Fruit fly (Drosophila melanogaster) whole organism, embryonic: Measurements from ENCODE around the gene Cyp313a3.
A peak's percentile ranks its signal among the peaks of the same experiment; 100 is the strongest.

Experiments used
- BEAF-32 ChIP-seq: fragments of 200-800 bp; sonication (Bioruptor generic); optimal IDR thresholded peaks from 3 replicates; lab custom pipeline; 2017; ENCODE audit warnings: missing biosample characterization, missing genetic modification characterization, mild to moderate bottlenecking, moderate library complexity, missing genetic modification reagents
- BtbVII ChIP-seq: fragments of 200-800 bp; sonication (Bioruptor generic); optimal IDR thresholded peaks from 3 replicates; lab custom pipeline; 2017; ENCODE audit warnings: missing biosample characterization, mild to moderate bottlenecking, missing genetic modification characterization
- CG1024 ChIP-seq: fragments of 200-800 bp; sonication (Bioruptor generic); IDR thresholded peaks from 2 replicates; pipeline ENCODE4 v1.3.6; 2022; ENCODE audit warnings: missing biosample characterization, missing genetic modification characterization
- CG10321 ChIP-seq: fragments of 200-800 bp; sonication (Bioruptor generic); IDR thresholded peaks from 2 replicates; pipeline ENCODE4 v1.3.6; 2022; ENCODE audit warnings: missing biosample characterization, missing genetic modification characterization
- CG10543 ChIP-seq: fragments of 200-800 bp; sonication (Bioruptor generic); optimal IDR thresholded peaks from 3 replicates; lab custom pipeline; 2017; ENCODE audit warnings: missing biosample characterization, mild to moderate bottlenecking, missing genetic modification characterization, moderate library complexity
- CG12071 ChIP-seq: fragments of 200-800 bp; sonication (Bioruptor generic); optimal IDR thresholded peaks from 3 replicates; lab custom pipeline; 2018; ENCODE audit warnings: missing biosample characterization, mild to moderate bottlenecking, missing genetic modification characterization
- CG12104 ChIP-seq: fragments of 200-800 bp; sonication (Bioruptor generic); optimal IDR thresholded peaks from 3 replicates; lab custom pipeline; 2016; ENCODE audit warnings: missing biosample characterization, missing genetic modification characterization
- CG12942 ChIP-seq: fragments of 200-800 bp; sonication (Bioruptor generic); optimal IDR thresholded peaks from 3 replicates; lab custom pipeline; 2016; ENCODE audit warnings: missing biosample characterization, missing genetic modification characterization
- CG15479 ChIP-seq: fragments of 200-800 bp; sonication (Bioruptor generic); optimal IDR thresholded peaks from 3 replicates; lab custom pipeline; 2019; ENCODE audit warnings: missing biosample characterization, mild to moderate bottlenecking, missing genetic modification characterization, moderate library complexity
- CG16813 ChIP-seq: fragments of 200-800 bp; sonication (Bioruptor generic); IDR thresholded peaks from 3 replicates; pipeline ENCODE4 v1.3.6; 2022; ENCODE audit warnings: missing biosample characterization, missing genetic modification characterization; ENCODE audit not compliant: partially characterized antibody
- CG1832 ChIP-seq: fragments of 200-800 bp; sonication (Bioruptor generic); optimal IDR thresholded peaks from 2 replicates; lab custom pipeline; 2017; ENCODE audit warnings: missing biosample characterization, mild to moderate bottlenecking, missing genetic modification characterization, inconsistent platforms
- CG2202 ChIP-seq: fragments of 200-800 bp; sonication (Bioruptor generic); optimal IDR thresholded peaks from 2 replicates; lab custom pipeline; 2018; ENCODE audit warnings: missing biosample characterization, mild to moderate bottlenecking, missing genetic modification characterization
- CG34376 ChIP-seq: fragments of 200-800 bp; sonication (Bioruptor generic); optimal IDR thresholded peaks from 2 replicates; lab custom pipeline; 2018; ENCODE audit warnings: missing biosample characterization, mild to moderate bottlenecking, missing genetic modification characterization
- CG5180 ChIP-seq: fragments of 200-800 bp; sonication (Bioruptor generic); optimal IDR thresholded peaks from 3 replicates; lab custom pipeline; 2017; ENCODE audit warnings: missing biosample characterization, missing genetic modification characterization, mild to moderate bottlenecking, moderate library complexity, missing genetic modification reagents
- CG6791 ChIP-seq: fragments of 200-800 bp; sonication (Bioruptor generic); IDR thresholded peaks from 3 replicates; pipeline ENCODE4 v1.3.6; 2022; ENCODE audit warnings: missing biosample characterization, missing genetic modification characterization; ENCODE audit not compliant: partially characterized antibody
- CG7357 ChIP-seq: fragments of 200-800 bp; sonication (Bioruptor generic); IDR thresholded peaks from 3 replicates; pipeline ENCODE4 v1.3.6; 2022; ENCODE audit warnings: missing biosample characterization, missing genetic modification characterization
- CG8478 ChIP-seq: fragments of >200 bp; optimal IDR thresholded peaks from 2 replicates; lab custom pipeline; 2018
- CG9817 ChIP-seq: fragments of 200-800 bp; sonication (Bioruptor generic); optimal IDR thresholded peaks from 2 replicates; lab custom pipeline; 2018; ENCODE audit warnings: missing biosample characterization, mild to moderate bottlenecking, missing genetic modification characterization, moderate library complexity
- CG9932 ChIP-seq: fragments of 200-800 bp; sonication (Bioruptor generic); IDR thresholded peaks from 2 replicates; pipeline ENCODE4 v1.3.6; 2022; ENCODE audit warnings: missing biosample characterization, missing genetic modification characterization
- CTCF ChIP-seq: fragments of 200-800 bp; sonication (Bioruptor generic); optimal IDR thresholded peaks from 2 replicates; lab custom pipeline; 2017; ENCODE audit warnings: missing biosample characterization, mild to moderate bottlenecking, missing genetic modification characterization, moderate library complexity
- ERR ChIP-seq: fragments of 200-800 bp; sonication (Bioruptor generic); optimal IDR thresholded peaks from 2 replicates; lab custom pipeline; 2016; ENCODE audit warnings: missing biosample characterization, missing genetic modification characterization
- HLH4C ChIP-seq: fragments of 200-800 bp; sonication (Bioruptor generic); IDR thresholded peaks from 3 replicates; pipeline ENCODE4 v1.3.6; 2022; ENCODE audit warnings: missing biosample characterization, missing genetic modification characterization; ENCODE audit not compliant: partially characterized antibody
- HmgZ ChIP-seq: fragments of 200-800 bp; sonication (Bioruptor generic); optimal IDR thresholded peaks from 2 replicates; lab custom pipeline; 2018; ENCODE audit warnings: missing biosample characterization, mild to moderate bottlenecking, missing genetic modification characterization
- Nf-YA ChIP-seq: fragments of 200-800 bp; sonication (Bioruptor generic); IDR thresholded peaks from 2 replicates; pipeline ENCODE4 v1.3.6; 2022; ENCODE audit warnings: missing biosample characterization, missing genetic modification characterization
- Nf-YB ChIP-seq: fragments of 200-800 bp; sonication (Bioruptor generic); optimal IDR thresholded peaks from 3 replicates; lab custom pipeline; 2019; ENCODE audit warnings: missing biosample characterization, mild to moderate bottlenecking, missing genetic modification characterization, moderate library complexity
- Usf ChIP-seq: fragments of 200-800 bp; sonication (Bioruptor generic); optimal IDR thresholded peaks from 2 replicates; lab custom pipeline; 2017; ENCODE audit warnings: missing genotype, missing biosample characterization, missing genetic modification characterization
- ato ChIP-seq: fragments of 200-800 bp; sonication (Bioruptor generic); IDR thresholded peaks from 2 replicates; pipeline ENCODE4 v1.3.6; 2022; ENCODE audit warnings: missing biosample characterization, missing genetic modification characterization; ENCODE audit not compliant: partially characterized antibody
- bbx ChIP-seq: fragments of 200-800 bp; sonication (Bioruptor generic); IDR thresholded peaks from 2 replicates; pipeline ENCODE4 v1.3.6; 2022; ENCODE audit warnings: missing biosample characterization, missing genetic modification characterization; ENCODE audit not compliant: partially characterized antibody
- btn ChIP-seq: fragments of 200-800 bp; sonication (Bioruptor generic); optimal IDR thresholded peaks from 2 replicates; lab custom pipeline; 2016; ENCODE audit warnings: missing biosample characterization, missing genetic modification characterization
- chm ChIP-seq: fragments of 200-800 bp; sonication (Bioruptor generic); IDR thresholded peaks from 2 replicates; pipeline ENCODE4 v1.3.6; 2022; ENCODE audit warnings: missing biosample characterization, missing genetic modification characterization
- da ChIP-seq: fragments of 200-800 bp; sonication (Bioruptor generic); optimal IDR thresholded peaks from 2 replicates; lab custom pipeline; 2016; ENCODE audit warnings: missing biosample characterization, missing genetic modification characterization
- dm ChIP-seq: fragments of 200-800 bp; sonication (Bioruptor generic); optimal IDR thresholded peaks from 3 replicates; lab custom pipeline; 2016; ENCODE audit warnings: missing biosample characterization, missing genetic modification characterization
- emc ChIP-seq: fragments of 200-800 bp; sonication (Bioruptor generic); optimal IDR thresholded peaks from 2 replicates; lab custom pipeline; 2016; ENCODE audit warnings: missing biosample characterization, missing genetic modification characterization
- fd3F ChIP-seq: fragments of 200-800 bp; sonication (Bioruptor generic); optimal IDR thresholded peaks from 2 replicates; lab custom pipeline; 2018; ENCODE audit warnings: missing biosample characterization, mild to moderate bottlenecking, missing genetic modification characterization, moderate library complexity
- ftz-f1 ChIP-seq: fragments of 200-800 bp; sonication (Bioruptor generic); optimal IDR thresholded peaks from 2 replicates; lab custom pipeline; 2016; ENCODE audit warnings: missing biosample characterization, missing genetic modification characterization
- hbn ChIP-seq: fragments of 200-800 bp; sonication (Bioruptor generic); IDR thresholded peaks from 2 replicates; pipeline ENCODE4 v1.3.6; 2022; ENCODE audit warnings: missing biosample characterization, missing genetic modification characterization; ENCODE audit not compliant: partially characterized antibody
- knrl ChIP-seq: fragments of 200-800 bp; sonication (Bioruptor generic); IDR thresholded peaks from 3 replicates; pipeline ENCODE4 v1.3.6; 2022; ENCODE audit warnings: missing biosample characterization, missing genetic modification characterization; ENCODE audit not compliant: partially characterized antibody
- lbe ChIP-seq: fragments of 200-800 bp; sonication (Bioruptor generic); optimal IDR thresholded peaks from 2 replicates; lab custom pipeline; 2016; ENCODE audit warnings: missing biosample characterization, mild to moderate bottlenecking, missing genetic modification characterization
- mirr ChIP-seq: fragments of 200-800 bp; sonication (Bioruptor generic); optimal IDR thresholded peaks from 3 replicates; lab custom pipeline; 2018; ENCODE audit warnings: missing biosample characterization, mild to moderate bottlenecking, missing genetic modification characterization
- oc ChIP-seq: fragments of 200-800 bp; sonication (Bioruptor generic); optimal IDR thresholded peaks from 2 replicates; lab custom pipeline; 2018; ENCODE audit warnings: missing biosample characterization, mild to moderate bottlenecking, missing genetic modification characterization, moderate library complexity
- onecut ChIP-seq: fragments of 200-800 bp; sonication (Bioruptor generic); IDR thresholded peaks from 2 replicates; pipeline ENCODE4 v1.3.6; 2022; ENCODE audit warnings: missing biosample characterization, missing genetic modification characterization
- seq ChIP-seq: fragments of 200-800 bp; sonication (Bioruptor generic); IDR thresholded peaks from 2 replicates; pipeline ENCODE4 v1.3.6; 2022; ENCODE audit warnings: missing biosample characterization, missing genetic modification characterization
- sna ChIP-seq: fragments of 200-800 bp; sonication (Bioruptor generic); IDR thresholded peaks from 2 replicates; pipeline ENCODE4 v1.3.6; 2022; ENCODE audit warnings: missing biosample characterization, missing genetic modification characterization; ENCODE audit not compliant: partially characterized antibody
- sob ChIP-seq: fragments of 200-800 bp; sonication (Bioruptor generic); IDR thresholded peaks from 2 replicates; pipeline ENCODE4 v1.3.6; 2022; ENCODE audit warnings: missing biosample characterization, missing genetic modification characterization
- sug ChIP-seq: fragments of 200-800 bp; optimal IDR thresholded peaks from 2 replicates; lab custom pipeline; 2019; ENCODE audit warnings: missing biosample characterization, mild to moderate bottlenecking, missing genetic modification characterization, moderate library complexity
- vvl ChIP-seq: fragments of 200-800 bp; sonication (Bioruptor generic); IDR thresholded peaks from 2 replicates; pipeline ENCODE4 v1.3.6; 2022; ENCODE audit warnings: missing biosample characterization, missing genetic modification characterization

Gene Cyp313a3

DNA sequence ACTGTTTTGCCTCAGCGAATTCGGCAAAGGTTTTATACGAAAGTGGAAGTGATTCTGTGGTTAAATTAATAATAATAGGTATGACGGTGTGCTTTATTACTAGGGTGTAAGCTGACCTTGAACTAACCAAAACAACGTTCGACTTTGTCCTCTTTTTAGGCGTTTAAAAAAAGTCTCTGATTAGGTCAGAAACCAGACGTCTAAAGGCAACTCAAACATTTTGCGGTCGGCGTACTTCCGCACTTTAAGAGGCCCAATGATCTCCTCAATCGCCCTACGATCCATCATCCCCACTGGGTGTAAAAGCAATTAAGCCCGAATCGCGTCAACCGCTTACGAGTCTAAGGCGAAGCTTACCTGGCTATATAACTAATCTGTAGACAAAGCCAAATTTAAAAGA lies at the start of gene Cyp313a3:
Cyp313a3 (minus strand) TSS at position 101 of the 400 bp plus-strand sequence.
- TF ChIP-seq knrl: 0 out of 3 replicates have a peak, but pooled peaks have one; percentile 6
- TF ChIP-seq CG9817: no peak
- peak; percentile 1 for TF ChIP-seq oc (tag; lab: Kevin White, UChicago)

DNA sequence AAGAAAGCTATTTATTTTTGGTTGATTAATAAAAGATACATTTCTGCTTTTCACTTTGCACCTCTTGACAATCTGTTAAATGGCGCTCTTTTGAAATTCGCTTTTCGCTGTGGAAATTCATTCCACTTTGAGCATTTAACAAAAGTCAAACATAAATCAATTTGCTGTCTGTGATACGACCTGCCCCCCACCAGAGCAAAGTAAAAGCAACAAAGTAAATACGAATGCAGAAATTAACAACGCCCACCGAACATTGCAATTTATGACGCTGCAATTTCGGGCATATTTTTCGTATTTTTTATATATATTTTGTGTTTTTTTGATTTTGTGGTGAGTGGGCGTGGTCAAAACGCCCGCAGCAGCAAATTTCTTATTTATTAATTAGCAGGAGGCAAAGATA lies 46.5 kb upstream of the Cyp313a3 start:
- TF ChIP-seq fd3F (GFP tag; lab: Kevin White, UChicago): no peak

DNA sequence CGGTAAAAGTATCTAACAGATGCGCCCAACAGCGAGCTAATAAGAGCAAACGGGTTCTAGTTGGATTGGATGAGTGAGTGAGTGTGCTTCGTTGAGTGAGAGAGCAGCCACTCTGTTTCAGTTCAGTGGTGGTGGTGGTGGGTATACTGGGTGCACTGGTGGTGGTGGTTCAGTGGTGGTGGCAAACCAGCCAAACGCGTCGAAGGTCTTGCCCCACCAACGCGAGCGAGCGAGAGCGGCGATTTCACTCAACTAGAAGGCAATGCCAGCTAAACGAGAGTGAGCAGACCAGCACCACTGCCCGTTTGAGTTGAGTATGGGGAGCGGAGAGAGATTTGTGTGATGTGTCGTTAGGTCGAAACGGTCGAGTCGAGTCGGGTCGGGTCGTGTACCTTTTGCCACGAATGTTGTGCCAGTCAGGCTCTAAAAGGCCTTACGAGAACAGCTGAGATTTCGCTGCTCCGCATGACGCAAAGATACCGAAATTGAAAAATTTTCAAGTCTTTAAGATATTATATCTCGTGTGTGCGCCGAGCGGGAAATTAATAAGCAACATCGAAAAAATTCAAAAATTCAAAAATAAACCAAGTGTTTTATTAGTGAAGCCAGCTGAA lies 41.8 kb upstream of the Cyp313a3 start:
- TF ChIP-seq sug (tag; lab: Kevin White, UChicago) (peak; percentile 55), BtbVII (GFP tag; lab: Kevin White, UChicago) (no peak), vvl (GFP tag; lab: Robert Waterston, UW) (peak; percentile 70), sob (GFP tag; lab: Robert Waterston, UW) (peak; percentile 42; the same call in 1 of the 2 replicates), Nf-YA (GFP tag; lab: Robert Waterston, UW) (peak; percentile 87), CTCF (peak; percentile 54), ato (peak; percentile 65), CG1024 (GFP tag; lab: Robert Waterston, UW) (no peak), lbe (GFP tag; lab: Kevin White, UChicago) (no peak), chm (GFP tag; lab: Robert Waterston, UW) (peak; percentile 41; the same call in 1 of the 2 replicates), btn (GFP tag; lab: Kevin White, UChicago) (no peak), HmgZ (tag; lab: Kevin White, UChicago) (peak; percentile 14), CG12942 (GFP tag; lab: Kevin White, UChicago) (no peak), seq (GFP tag; lab: Robert Waterston, UW) (peak; percentile 94), Nf-YB (peak; percentile 99), CG16813 (peak; percentile 55; the same call in 1 of the 3 replicates), CG12071 (GFP tag; lab: Kevin White, UChicago) (peak; percentile 66), mirr (GFP tag; lab: Kevin White, UChicago) (peak; percentile 12), CG5180 (GFP tag; lab: Kevin White, UChicago) (peak; percentile 67), BEAF-32 (no peak), CG10321 (GFP tag; lab: Robert Waterston, UW) (peak; percentile 96), ftz-f1 (peak; percentile 93), CG8478 (peak; percentile 96), CG15479 (GFP tag; lab: Kevin White, UChicago) (peak; percentile 3), CG34376 (GFP tag; lab: Kevin White, UChicago) (peak; percentile 22), emc (GFP tag; lab: Kevin White, UChicago) (no peak), HLH4C (peak; percentile 65; the same call in 2 of the 3 replicates), CG10543 (GFP tag; lab: Kevin White, UChicago) (peak; percentile 6), bbx (GFP tag; lab: Robert Waterston, UW) (peak; percentile 89), CG2202 (tag; lab: Kevin White, UChicago) (no peak), onecut (GFP tag; lab: Robert Waterston, UW) (no peak), sna (GFP tag; lab: Robert Waterston, UW) (peak; percentile 53), CG7357 (GFP tag; lab: Robert Waterston, UW) (no peak), da (no peak), CG1832 (peak; percentile 98), CG6791 (peak; percentile 70; the same call in 2 of the 3 replicates), dm (no peak), CG9932 (GFP tag; lab: Robert Waterston, UW) (0 out of 2 replicates have a peak, but pooled peaks have one; percentile 8), hbn (GFP tag; lab: Robert Waterston, UW) (peak; percentile 44; the same call in 1 of the 2 replicates), CG12104 (no peak), Usf (GFP tag; lab: Kevin White, UChicago) (no peak), ERR (GFP tag; lab: Kevin White, UChicago) (peak; percentile 53)
